Worm (Caenorhabditis elegans): Measurements from ENCODE around the gene arl-6.

Gene arl-6

DNA sequence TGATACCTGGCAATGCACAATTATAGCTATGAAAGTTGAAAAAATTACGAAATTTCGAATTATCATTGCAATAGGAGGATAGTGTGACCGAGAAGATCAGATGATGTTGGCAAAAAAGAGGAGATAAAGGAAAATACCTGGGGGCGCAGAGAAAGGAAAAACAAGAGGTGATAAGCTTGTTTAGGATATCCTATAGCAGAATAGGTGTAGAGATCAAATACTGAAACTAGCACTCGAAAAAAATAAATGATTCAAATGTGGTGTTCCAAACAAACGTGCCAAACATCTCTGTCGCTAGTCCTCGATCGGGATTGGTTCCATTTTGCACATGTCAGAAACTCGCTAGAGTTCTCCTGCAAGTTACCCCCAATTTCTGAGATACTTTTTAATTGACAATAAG lies 14.8 kb upstream of the arl-6 start, which contains the start of gene F26A1.9:
TSS of gene F26A1.9 (minus strand) at position 101 of the 400 bp plus-strand sequence.
- TF ChIP-seq him-1 (tag; optimal IDR thresholded peaks at IDR 0.05) (no peak), dao-5 (tag; optimal IDR thresholded peaks at IDR 0.05) (no peak), W03F9.2 (tag; optimal IDR thresholded peaks at IDR 0.05) (no peak)

- TF ChIP-seq W03F9.2 (tag; optimal IDR thresholded peaks at IDR 0.05) (no peak), dao-5 (tag; optimal IDR thresholded peaks at IDR 0.05) (no peak), him-1 (tag; optimal IDR thresholded peaks at IDR 0.05) (no peak)
Observed at ce11 chrIII:4826606-4827005, 12.0 kb upstream of the arl-6 start, which contains the start of gene F26A1.3. Gene F26A1.3, plus strand, starts transcription at chrIII:4826906.

DNA sequence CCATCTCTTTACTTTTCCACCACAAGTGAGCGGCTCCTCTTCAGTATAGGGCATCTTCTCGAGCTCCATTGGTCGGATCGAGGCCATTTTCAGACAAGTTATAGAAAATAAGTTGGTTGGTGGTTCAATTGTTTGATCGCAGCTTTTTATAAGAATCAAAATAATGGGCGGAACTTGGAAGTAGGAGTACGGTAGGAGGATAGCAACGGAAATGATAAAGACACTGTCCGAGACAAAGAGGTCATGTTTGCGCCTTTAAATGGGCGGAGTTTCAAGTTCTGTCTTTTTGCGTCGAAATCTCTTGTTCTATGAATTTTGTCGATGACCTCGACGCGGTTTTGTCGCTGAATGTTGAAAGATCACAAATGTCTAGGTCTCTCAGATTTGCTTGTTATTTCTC lies 7.5 kb upstream of the arl-6 start, which contains the start of gene F26A1.8:
TSS of gene F26A1.8 (minus strand) at position 101 of the 400 bp plus-strand sequence.
- TF ChIP-seq him-1 (tag; optimal IDR thresholded peaks at IDR 0.05) (no peak), dao-5 (tag; optimal IDR thresholded peaks at IDR 0.05) (no peak), W03F9.2 (tag; optimal IDR thresholded peaks at IDR 0.05) (no peak)

DNA sequence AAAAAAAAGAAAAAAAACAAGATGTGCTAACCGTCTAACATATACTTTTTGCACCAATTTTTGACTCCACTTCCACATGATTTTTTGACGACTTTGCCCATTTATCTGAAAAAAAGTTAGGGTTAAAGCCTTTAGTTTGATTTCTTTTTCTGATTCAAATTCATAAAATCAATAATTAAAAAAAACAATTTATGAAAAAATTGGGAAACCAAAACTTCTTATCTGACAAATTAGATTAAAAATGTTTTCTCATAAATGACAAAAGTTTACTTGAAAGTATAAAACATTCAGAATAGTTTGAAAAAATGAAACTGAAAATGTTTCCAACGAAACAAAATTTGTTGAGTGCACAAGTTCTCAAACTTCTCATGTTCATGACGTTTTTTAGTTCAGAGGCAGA lies 5.2 kb upstream of the arl-6 start, which contains the start of gene F26A1.7:
TSS of gene F26A1.7 (minus strand) at position 101 of the 400 bp plus-strand sequence.
- TF ChIP-seq dao-5 (tag; optimal IDR thresholded peaks at IDR 0.05) (no peak), W03F9.2 (tag; optimal IDR thresholded peaks at IDR 0.05) (no peak), him-1 (tag; optimal IDR thresholded peaks at IDR 0.05) (no peak)

DNA sequence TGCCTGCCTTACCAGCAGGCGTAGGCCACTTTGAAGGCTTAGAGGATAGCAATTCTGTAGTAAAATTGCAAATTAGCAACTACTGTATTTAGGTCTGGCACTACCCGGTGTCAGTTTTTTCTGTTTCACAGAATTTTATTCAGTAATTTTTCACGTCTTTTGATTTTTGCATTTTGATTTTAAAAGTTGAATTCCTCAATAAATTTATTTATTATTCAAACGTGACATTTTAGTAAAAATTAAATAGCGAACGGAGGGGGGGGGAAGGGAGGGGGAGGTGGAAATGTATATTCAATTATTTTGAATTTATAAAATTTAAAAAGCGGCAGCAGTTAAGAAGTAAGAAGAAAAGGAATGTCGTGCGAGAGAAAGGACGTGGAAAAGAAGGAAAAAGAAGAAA lies 2.6 kb upstream of the arl-6 start, which contains the start of gene F26A1.4:
TSS of gene F26A1.4 (plus strand) at position 301 of the 400 bp plus-strand sequence.
- TF ChIP-seq W03F9.2 (tag; optimal IDR thresholded peaks at IDR 0.05), result no peak
- no peak for TF ChIP-seq him-1 (tag; optimal IDR thresholded peaks at IDR 0.05)
- TF ChIP-seq dao-5 (tag; optimal IDR thresholded peaks at IDR 0.05), result no peak

DNA sequence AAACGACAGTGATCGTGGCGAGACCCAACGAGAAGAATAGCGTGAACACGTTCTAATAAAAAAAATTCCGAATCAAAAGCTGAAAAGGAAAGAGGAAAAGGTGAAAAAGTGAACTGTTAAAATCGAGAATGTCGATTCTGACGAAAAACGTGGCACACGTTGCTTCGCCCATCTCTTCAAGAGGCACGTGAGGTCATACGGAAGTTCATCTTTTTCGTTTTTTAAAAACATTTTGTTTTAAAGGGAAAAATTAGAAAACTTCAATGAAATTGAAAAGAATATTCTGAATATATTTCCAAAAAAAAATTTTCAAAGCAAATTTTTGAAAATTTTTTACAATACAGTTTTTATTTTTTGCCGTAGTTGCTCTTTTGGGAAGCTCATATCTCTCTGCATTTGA lies 3.4 kb downstream of the arl-6 start, which contains the start of gene C38D4.7:
TSS of gene C38D4.7 (minus strand) at position 101 of the 400 bp plus-strand sequence.
- TF ChIP-seq W03F9.2 (tag; optimal IDR thresholded peaks at IDR 0.05) (no peak), him-1 (tag; optimal IDR thresholded peaks at IDR 0.05) (no peak), dao-5 (tag; optimal IDR thresholded peaks at IDR 0.05) (no peak)

ce11 chrIII:4809526-4810153 lies 5.0 kb downstream of the arl-6 start, which contains the start of gene pal-1:
Gene pal-1, minus strand, starts transcription at chrIII:4809576.
- TF ChIP-seq him-1 (tag; optimal IDR thresholded peaks at IDR 0.05), result no peak
- no peak for TF ChIP-seq W03F9.2 (tag; optimal IDR thresholded peaks at IDR 0.05)
- TF ChIP-seq dao-5 (tag; optimal IDR thresholded peaks at IDR 0.05), result no peak

- TF ChIP-seq dao-5 (tag; optimal IDR thresholded peaks at IDR 0.05) (no peak), him-1 (tag; optimal IDR thresholded peaks at IDR 0.05) (no peak), W03F9.2 (tag; optimal IDR thresholded peaks at IDR 0.05) (no peak)
Observed at ce11 chrIII:4808089-4808488, 6.5 kb downstream of the arl-6 start.

DNA sequence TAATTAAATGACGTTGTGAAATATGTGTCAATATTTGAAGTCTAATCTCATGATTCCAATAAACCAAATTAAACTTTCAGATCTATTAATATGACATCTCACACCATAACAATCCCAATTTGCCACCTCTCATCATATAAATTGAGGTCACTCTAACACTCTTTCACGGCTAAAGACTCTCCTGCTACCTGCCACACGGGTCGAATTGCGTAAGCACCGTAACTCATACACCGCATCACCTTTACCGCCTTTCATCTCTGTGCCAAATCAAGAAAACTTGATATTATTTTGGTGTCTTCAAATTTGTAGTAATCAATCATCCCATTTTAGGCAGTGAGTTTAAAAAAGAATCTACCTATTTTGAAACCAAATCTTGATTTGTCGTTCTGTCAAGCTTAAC lies 8.3 kb downstream of the arl-6 start:
- no peak for TF ChIP-seq him-1 (tag; optimal IDR thresholded peaks at IDR 0.05)
- TF ChIP-seq dao-5 (tag; optimal IDR thresholded peaks at IDR 0.05), result no peak
- no peak for TF ChIP-seq W03F9.2 (tag; optimal IDR thresholded peaks at IDR 0.05)

DNA sequence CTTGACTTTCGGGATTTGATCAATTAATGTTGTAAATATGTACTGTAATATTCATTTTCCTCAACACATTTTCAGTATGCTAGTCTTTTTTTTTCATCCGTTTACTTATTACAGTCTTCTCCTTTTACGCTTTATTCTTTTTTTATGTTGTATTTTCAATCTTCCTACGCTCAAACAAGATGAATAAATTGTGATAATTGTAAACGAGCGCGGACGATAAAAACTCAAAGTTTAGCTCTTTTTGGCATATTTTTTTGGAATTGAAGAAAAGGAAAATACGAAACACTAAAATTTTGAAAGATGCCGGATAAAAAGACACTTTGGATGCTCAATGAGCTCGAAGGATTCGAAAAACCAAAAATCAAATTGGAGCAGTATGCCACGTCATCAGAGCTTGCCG lies 11.9 kb downstream of the arl-6 start, which contains the start of gene metl-5:
TSS of gene metl-5 (plus strand) at position 301 of the 400 bp plus-strand sequence.
- TF ChIP-seq him-1 (tag; optimal IDR thresholded peaks at IDR 0.05) (no peak), dao-5 (tag; optimal IDR thresholded peaks at IDR 0.05) (no peak), W03F9.2 (tag; optimal IDR thresholded peaks at IDR 0.05) (no peak)

ce11 chrIII:4796536-4796935 lies 18.1 kb downstream of the arl-6 start, which contains the start of gene tag-325:
Gene tag-325, plus strand, starts transcription at chrIII:4796836.
- TF ChIP-seq W03F9.2 (tag; optimal IDR thresholded peaks at IDR 0.05) (no peak), dao-5 (tag; optimal IDR thresholded peaks at IDR 0.05) (no peak), him-1 (tag; optimal IDR thresholded peaks at IDR 0.05) (no peak)

ce11 chrIII:4796039-4796438 lies 18.6 kb downstream of the arl-6 start:
- TF ChIP-seq dao-5 (tag; optimal IDR thresholded peaks at IDR 0.05) (no peak), W03F9.2 (tag; optimal IDR thresholded peaks at IDR 0.05) (peak; percentile 33)

DNA sequence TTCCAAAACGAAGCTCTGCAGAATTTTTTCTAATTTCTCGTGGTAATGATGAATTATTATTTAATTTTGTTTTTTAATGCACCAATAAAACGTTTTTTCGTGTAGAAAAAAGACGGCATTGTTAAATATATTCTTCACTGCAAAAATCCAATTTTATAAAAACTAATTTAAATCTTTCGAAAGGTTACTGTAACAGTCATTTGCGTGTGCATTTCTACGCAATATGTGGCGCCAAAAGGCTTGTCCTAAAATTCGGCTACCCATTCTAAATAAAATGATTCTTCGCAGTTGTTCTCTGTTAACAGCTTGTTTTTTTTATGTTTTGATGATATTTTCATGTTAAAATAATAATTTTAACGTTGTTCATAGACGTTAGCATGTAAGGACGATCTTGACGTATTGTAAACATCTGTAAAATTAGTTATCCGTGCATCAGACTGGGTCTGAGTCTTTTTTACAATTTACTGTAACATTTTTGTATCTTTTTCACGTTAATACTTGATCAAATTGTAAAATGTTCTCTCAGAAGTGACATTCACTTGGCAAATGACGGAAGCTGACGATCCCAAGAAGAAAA lies 22.0 kb downstream of the arl-6 start, which contains the start of gene mip-1:
TSS of gene mip-1 (plus strand) at position 527 of the 577 bp plus-strand sequence.
- TF ChIP-seq W03F9.2 (tag; optimal IDR thresholded peaks at IDR 0.05) (no peak), dao-5 (tag; optimal IDR thresholded peaks at IDR 0.05) (no peak), him-1 (tag; optimal IDR thresholded peaks at IDR 0.05) (no peak)

ce11 chrIII:4785714-4786113 lies 28.9 kb downstream of the arl-6 start, which contains the start of gene mel-28:
Gene mel-28, plus strand, starts transcription at chrIII:4786080.
- TF ChIP-seq dao-5 (tag; optimal IDR thresholded peaks at IDR 0.05), result no peak
- no peak for TF ChIP-seq W03F9.2 (tag; optimal IDR thresholded peaks at IDR 0.05)
- TF ChIP-seq him-1 (tag; optimal IDR thresholded peaks at IDR 0.05), result no peak

Data from whole organism, L4/young adult.